Worm (Caenorhabditis elegans) whole organism, L2 larva: Measurements from ENCODE around the gene H39E23.3.

ENCODE experiments used
- egl-27 ChIP-seq: sonication (generic microtip); optimal IDR thresholded peaks from 3 replicates; lab custom pipeline; 2017; ENCODE audit warnings: missing biosample characterization, missing genetic modification reagents, missing genetic modification characterization
- mdl-1 ChIP-seq, 2 experiments: fragments of 150-350 bp in 1 of 2; sonication (generic microtip) in 1 of 2; optimal IDR thresholded peaks; 2 replicates each; lab custom pipeline; 2017; ENCODE audit warnings: missing biosample characterization in 2 of 2, missing genetic modification characterization in 2 of 2
- nhr-12 ChIP-seq: fragments of 150-350 bp; optimal IDR thresholded peaks from 2 replicates; lab custom pipeline; 2014; ENCODE audit warnings: missing biosample characterization, missing genetic modification characterization
- unc-62 ChIP-seq: fragments of 150-350 bp; optimal IDR thresholded peaks from 2 replicates; lab custom pipeline; 2014; ENCODE audit warnings: missing biosample characterization, missing genetic modification reagents, missing genetic modification characterization
- zag-1 ChIP-seq: fragments of 150-350 bp; optimal IDR thresholded peaks from 2 replicates; lab custom pipeline; 2014; ENCODE audit warnings: missing biosample characterization, missing genetic modification characterization

- TF ChIP-seq mdl-1 (tag; optimal IDR thresholded peaks at IDR 0.05; lab: Kevin White, UChicago) (no peak), egl-27 (no peak), unc-62 (GFP tag; lab: Kevin White, UChicago) (no peak), zag-1 (no peak), nhr-12 (tag; lab: Kevin White, UChicago) (no peak)
Observed at ce11 chrV:14110042-14110441, 2.4 kb downstream of the H39E23.3 start, which contains the start of gene H39E23.2.
